Fruit fly (Drosophila melanogaster) whole organism, embryonic: ENCODE data around the gene CG8142.

Experiments
- ATbp ChIP-seq: fragments of 200-800 bp; sonication (Bioruptor generic); optimal IDR thresholded peaks from 2 replicates; lab custom pipeline; 2017; ENCODE audit warnings: missing biosample characterization, mild to moderate bottlenecking, missing genetic modification characterization, missing genetic modification reagents
- Ada2b ChIP-seq: fragments of 200-800 bp; sonication (Bioruptor generic); IDR thresholded peaks from 2 replicates; pipeline ENCODE4 v1.3.6; 2022; ENCODE audit warnings: missing biosample characterization, missing genetic modification characterization
- Awh ChIP-seq: fragments of 200-800 bp; sonication (Bioruptor generic); IDR thresholded peaks from 2 replicates; pipeline ENCODE4, ENCODE4 v1.3.6; 2022; ENCODE audit warnings: missing biosample characterization, missing genetic modification characterization
- CG10209 ChIP-seq: fragments of 200-800 bp; sonication (Bioruptor generic); optimal IDR thresholded peaks from 3 replicates; lab custom pipeline; 2017; ENCODE audit warnings: missing biosample characterization, mild to moderate bottlenecking, missing genetic modification characterization, missing genetic modification reagents
- CG10543 ChIP-seq: fragments of 200-800 bp; sonication (Bioruptor generic); optimal IDR thresholded peaks from 3 replicates; lab custom pipeline; 2017; ENCODE audit warnings: missing biosample characterization, mild to moderate bottlenecking, missing genetic modification characterization, moderate library complexity
- CG10654 ChIP-seq: fragments of 200-800 bp; sonication (Bioruptor generic); optimal IDR thresholded peaks from 2 replicates; lab custom pipeline; 2016; ENCODE audit warnings: missing biosample characterization, missing genetic modification characterization
- CG11398 ChIP-seq: fragments of 200-800 bp; sonication (Bioruptor generic); optimal IDR thresholded peaks from 2 replicates; lab custom pipeline; 2016; ENCODE audit warnings: missing biosample characterization, missing genetic modification characterization
- CG11696 ChIP-seq: fragments of 200-800 bp; sonication (Bioruptor generic); IDR thresholded peaks from 2 replicates; pipeline ENCODE4 v1.3.6; 2022; ENCODE audit warnings: missing biosample characterization, missing genetic modification characterization
- CG12659 ChIP-seq: fragments of 200-800 bp; sonication (Bioruptor generic); optimal IDR thresholded peaks from 3 replicates; lab custom pipeline; 2017; ENCODE audit warnings: mild to moderate bottlenecking, missing biosample characterization, missing genetic modification reagents, missing genetic modification characterization
- CG15514 ChIP-seq: fragments of 200-800 bp; sonication (Bioruptor generic); optimal IDR thresholded peaks from 3 replicates; lab custom pipeline; 2017; ENCODE audit warnings: missing biosample characterization, missing genetic modification characterization, mild to moderate bottlenecking, moderate library complexity, missing genetic modification reagents
- CG2678 ChIP-seq: fragments of 200-800 bp; sonication (Bioruptor generic); optimal IDR thresholded peaks from 3 replicates; lab custom pipeline; 2019; ENCODE audit warnings: missing biosample characterization, mild to moderate bottlenecking, missing genetic modification characterization, moderate library complexity
- CG2712 ChIP-seq: fragments of 200-800 bp; optimal IDR thresholded peaks from 3 replicates; lab custom pipeline; 2019; ENCODE audit warnings: missing biosample characterization, mild to moderate bottlenecking, missing genetic modification characterization, moderate library complexity
- CG2875 ChIP-seq: fragments of 200-800 bp; sonication (Bioruptor generic); optimal IDR thresholded peaks from 2 replicates; lab custom pipeline; 2017; ENCODE audit warnings: missing biosample characterization, mild to moderate bottlenecking, missing genetic modification characterization, missing genetic modification reagents
- CG30020 ChIP-seq: fragments of 200-800 bp; optimal IDR thresholded peaks from 2 replicates; lab custom pipeline; 2019; ENCODE audit warnings: missing biosample characterization, mild to moderate bottlenecking, missing genetic modification characterization, moderate library complexity
- CG31388 ChIP-seq: fragments of 200-800 bp; sonication (Bioruptor generic); optimal IDR thresholded peaks from 2 replicates; lab custom pipeline; 2016; ENCODE audit warnings: missing biosample characterization, missing genetic modification characterization
- CG4360 ChIP-seq: fragments of 200-800 bp; sonication (Bioruptor generic); IDR thresholded peaks from 2 replicates; pipeline ENCODE4 v1.3.6; 2022; ENCODE audit warnings: missing biosample characterization, missing genetic modification characterization
- CG43689 ChIP-seq: fragments of 200-800 bp; sonication (Bioruptor generic); IDR thresholded peaks from 2 replicates; pipeline ENCODE4 v1.3.6; 2022; ENCODE audit warnings: missing biosample characterization, missing genetic modification characterization
- CG4617 ChIP-seq: fragments of 200-800 bp; sonication (Bioruptor generic); optimal IDR thresholded peaks from 3 replicates; lab custom pipeline; 2016; ENCODE audit warnings: missing biosample characterization, missing genetic modification characterization, borderline replicate concordance
- CG7745 ChIP-seq: fragments of 200-800 bp; sonication (Bioruptor generic); optimal IDR thresholded peaks from 2 replicates; lab custom pipeline; 2018; ENCODE audit warnings: missing biosample characterization, mild to moderate bottlenecking, missing genetic modification characterization, moderate library complexity
- CG7987 ChIP-seq: fragments of 200-800 bp; sonication (Bioruptor generic); optimal IDR thresholded peaks from 2 replicates; lab custom pipeline; 2018; ENCODE audit warnings: missing biosample characterization, mild to moderate bottlenecking, missing genetic modification characterization, moderate library complexity
- CG8478 ChIP-seq: fragments of >200 bp; optimal IDR thresholded peaks from 2 replicates; lab custom pipeline; 2018
- CG8924 ChIP-seq: fragments of 200-800 bp; optimal IDR thresholded peaks from 3 replicates; lab custom pipeline; 2019; ENCODE audit warnings: missing biosample characterization, mild to moderate bottlenecking, missing genetic modification characterization, moderate library complexity
- CG9215 ChIP-seq: fragments of 200-800 bp; sonication (Bioruptor generic); IDR thresholded peaks from 2 replicates; pipeline ENCODE4 v1.3.6; 2022; ENCODE audit warnings: missing biosample characterization, missing genetic modification characterization
- CHES-1-like ChIP-seq: fragments of 200-800 bp; sonication (Bioruptor generic); optimal IDR thresholded peaks from 2 replicates; lab custom pipeline; 2016; ENCODE audit warnings: missing biosample characterization, missing genetic modification characterization
- Dbx ChIP-seq: fragments of 200-800 bp; sonication (Bioruptor generic); IDR thresholded peaks from 3 replicates; pipeline ENCODE4 v1.3.6; 2022; ENCODE audit warnings: missing biosample characterization, missing genetic modification characterization
- Dref ChIP-seq: fragments of 200-800 bp; sonication (Bioruptor generic); IDR thresholded peaks from 2 replicates; pipeline ENCODE4 v1.3.6; 2022; ENCODE audit warnings: missing biosample characterization, missing genetic modification characterization
- Ets97D ChIP-seq: fragments of 200-800 bp; sonication (Bioruptor generic); optimal IDR thresholded peaks from 3 replicates; lab custom pipeline; 2016; ENCODE audit warnings: missing biosample characterization, missing genetic modification characterization
- Gsc ChIP-seq: fragments of 200-800 bp; sonication (Bioruptor generic); IDR thresholded peaks from 2 replicates; pipeline ENCODE4 v1.3.6; 2022; ENCODE audit warnings: missing biosample characterization, missing genetic modification characterization
- HLH3B ChIP-seq: fragments of 200-800 bp; sonication (Bioruptor generic); IDR thresholded peaks from 2 replicates; pipeline ENCODE4 v1.3.6; 2022; ENCODE audit warnings: missing biosample characterization, missing genetic modification characterization
- HLH4C ChIP-seq: fragments of 200-800 bp; sonication (Bioruptor generic); IDR thresholded peaks from 3 replicates; pipeline ENCODE4 v1.3.6; 2022; ENCODE audit warnings: missing biosample characterization, missing genetic modification characterization; ENCODE audit not compliant: partially characterized antibody
- Sox100B ChIP-seq: fragments of 200-800 bp; sonication (Bioruptor generic); optimal IDR thresholded peaks from 3 replicates; lab custom pipeline; 2018; ENCODE audit warnings: missing biosample characterization, mild to moderate bottlenecking, missing genetic modification characterization
- Taf1 ChIP-seq: fragments of 200-800 bp; sonication (Bioruptor generic); IDR thresholded peaks from 2 replicates; pipeline ENCODE4 v1.3.6; 2022; ENCODE audit warnings: missing biosample characterization, missing genetic modification characterization
- YL-1 ChIP-seq: fragments of 200-800 bp; sonication (Bioruptor generic); optimal IDR thresholded peaks from 3 replicates; lab custom pipeline; 2017; ENCODE audit warnings: missing biosample characterization, mild to moderate bottlenecking, missing genetic modification characterization
- al ChIP-seq: fragments of 200-800 bp; sonication (Bioruptor generic); IDR thresholded peaks from 2 replicates; pipeline ENCODE4 v1.3.6; 2022; ENCODE audit warnings: missing biosample characterization, missing genetic modification characterization
- amos ChIP-seq: fragments of 200-800 bp; sonication (Bioruptor generic); IDR thresholded peaks from 2 replicates; pipeline ENCODE4 v1.3.6; 2022; ENCODE audit warnings: missing biosample characterization, missing genetic modification characterization; ENCODE audit not compliant: partially characterized antibody
- br ChIP-seq: fragments of >200 bp; optimal IDR thresholded peaks from 2 replicates; lab custom pipeline; 2017
- chm ChIP-seq: fragments of 200-800 bp; sonication (Bioruptor generic); IDR thresholded peaks from 2 replicates; pipeline ENCODE4 v1.3.6; 2022; ENCODE audit warnings: missing biosample characterization, missing genetic modification characterization
- croc ChIP-seq: fragments of 200-800 bp; sonication (Bioruptor generic); conservative IDR thresholded peaks from 3 replicates; pipeline ENCODE4 v1.3.6; 2022; ENCODE audit warnings: missing biosample characterization, missing genetic modification characterization
- crp ChIP-seq, 2 experiments: fragments of 200-800 bp; sonication (Bioruptor generic); optimal IDR thresholded peaks; 2 replicates in 1 of 2; 3 replicates in 1 of 2; lab custom pipeline; 2017; ENCODE audit warnings: missing biosample characterization in 2 of 2, missing genetic modification characterization in 2 of 2, mild to moderate bottlenecking in 1 of 2, moderate library complexity in 1 of 2
- grau ChIP-seq: fragments of 200-800 bp; optimal IDR thresholded peaks from 3 replicates; lab custom pipeline; 2019; ENCODE audit warnings: missing biosample characterization, mild to moderate bottlenecking, missing genetic modification characterization, moderate library complexity
- inv ChIP-seq: fragments of 200-800 bp; sonication (Bioruptor generic); IDR thresholded peaks from 2 replicates; pipeline ENCODE4 v1.3.6; 2022; ENCODE audit warnings: missing biosample characterization, missing genetic modification characterization; ENCODE audit not compliant: partially characterized antibody
- jigr1 ChIP-seq: fragments of 200-800 bp; sonication (Bioruptor generic); IDR thresholded peaks from 3 replicates; pipeline ENCODE4 v1.3.6; 2022; ENCODE audit warnings: missing biosample characterization, missing genetic modification characterization
- mam ChIP-seq: fragments of 200-800 bp; sonication (Bioruptor generic); optimal IDR thresholded peaks from 3 replicates; lab custom pipeline; 2016; ENCODE audit warnings: missing biosample characterization, missing genetic modification characterization
- sd ChIP-seq: fragments of 200-800 bp; sonication (Bioruptor generic); optimal IDR thresholded peaks from 3 replicates; lab custom pipeline; 2018; ENCODE audit warnings: missing biosample characterization, mild to moderate bottlenecking, missing genetic modification characterization, moderate library complexity
- sob ChIP-seq: fragments of 200-800 bp; sonication (Bioruptor generic); IDR thresholded peaks from 2 replicates; pipeline ENCODE4 v1.3.6; 2022; ENCODE audit warnings: missing biosample characterization, missing genetic modification characterization
- trem ChIP-seq: fragments of 200-800 bp; optimal IDR thresholded peaks from 3 replicates; lab custom pipeline; 2019; ENCODE audit warnings: missing biosample characterization, mild to moderate bottlenecking, missing genetic modification characterization, moderate library complexity
- twi ChIP-seq: fragments of 200-800 bp; optimal IDR thresholded peaks from 2 replicates; lab custom pipeline; 2019; ENCODE audit warnings: missing biosample characterization, mild to moderate bottlenecking, missing genetic modification characterization, moderate library complexity
- tx ChIP-seq: fragments of 200-800 bp; sonication (Bioruptor generic); optimal IDR thresholded peaks from 2 replicates; lab custom pipeline; 2016; ENCODE audit warnings: missing biosample characterization, missing genetic modification characterization
- wdn ChIP-seq: fragments of 200-800 bp; sonication (Bioruptor generic); IDR thresholded peaks from 2 replicates; pipeline ENCODE4 v1.3.6; 2022; ENCODE audit warnings: missing biosample characterization, missing genetic modification characterization
- wek ChIP-seq: fragments of 200-800 bp; sonication (Bioruptor generic); optimal IDR thresholded peaks from 3 replicates; lab custom pipeline; 2018; ENCODE audit warnings: missing biosample characterization, mild to moderate bottlenecking, missing genetic modification characterization, moderate library complexity

Gene CG8142

DNA sequence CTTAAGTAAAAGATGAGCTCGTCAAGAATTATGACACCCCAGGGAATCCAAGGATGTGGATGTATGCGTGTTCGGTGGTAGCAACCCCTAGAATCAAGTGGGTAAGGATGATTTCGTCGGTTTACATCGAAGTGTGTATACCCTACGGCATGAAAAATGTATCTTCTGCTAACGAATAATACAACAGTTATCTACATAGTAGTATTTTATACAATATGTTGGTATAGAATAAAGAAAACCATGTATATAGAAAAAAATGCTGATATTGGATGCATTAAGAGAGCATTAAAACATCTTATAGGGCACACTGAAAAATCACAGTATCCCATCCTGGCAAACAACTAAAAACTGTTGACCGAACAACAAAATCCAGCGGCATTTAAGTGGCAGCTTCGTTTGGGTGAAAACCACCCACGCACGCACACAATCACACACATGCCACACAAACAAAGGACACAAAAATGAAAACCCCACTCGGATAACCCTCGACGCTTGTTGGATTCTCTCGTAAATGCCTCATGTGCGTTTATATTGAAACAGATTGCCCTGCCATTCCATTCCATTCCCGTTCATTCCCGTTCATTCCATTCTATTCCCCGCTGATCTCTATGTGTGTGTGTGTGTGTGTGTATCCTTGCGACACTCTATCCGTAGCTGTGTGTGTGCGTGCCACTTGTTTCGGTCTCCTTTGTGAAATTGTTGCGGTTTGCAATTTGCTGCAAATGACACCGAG lies 45.3 kb downstream of the CG8142 start (continued):
- TF ChIP-seq CG10543 (GFP tag; lab: Kevin White, UChicago) (no peak), CG10209 (GFP tag; lab: Kevin White, UChicago) (no peak), CHES-1-like (GFP tag; lab: Kevin White, UChicago) (no peak), CG8478 (lab: Kevin White, UChicago) (no peak), Dref (GFP tag; lab: Robert Waterston, UW) (no peak), twi (tag; lab: Kevin White, UChicago) (peak; percentile 20), Ets97D (GFP tag; lab: Kevin White, UChicago) (no peak), grau (peak; percentile 52), CG4360 (GFP tag; lab: Robert Waterston, UW) (no peak), CG7745 (tag; lab: Kevin White, UChicago) (no peak), ATbp (GFP tag; lab: Kevin White, UChicago) (peak; percentile 25), CG7987 (GFP tag; lab: Kevin White, UChicago) (no peak), chm (GFP tag; lab: Robert Waterston, UW) (no peak), CG31388 (GFP tag; lab: Kevin White, UChicago) (no peak), Ada2b (GFP tag; lab: Robert Waterston, UW) (no peak), CG30020 (tag; lab: Kevin White, UChicago) (no peak), croc (GFP tag; lab: Robert Waterston, UW) (peak; percentile 19; the same call in 1 of the 3 replicates), Gsc (GFP tag; lab: Robert Waterston, UW) (no peak), YL-1 (no peak), CG2712 (peak; percentile 64), tx (GFP tag; lab: Kevin White, UChicago) (no peak), mam (GFP tag; lab: Kevin White, UChicago) (no peak), CG11398 (GFP tag; lab: Kevin White, UChicago) (no peak), CG2875 (no peak), trem (tag; lab: Kevin White, UChicago) (peak; percentile 4), sob (GFP tag; lab: Robert Waterston, UW) (no peak), CG11696 (no peak), Awh (no peak), HLH3B (GFP tag; lab: Robert Waterston, UW) (peak; percentile 36; the same call in 1 of the 2 replicates), CG8924 (tag; lab: Kevin White, UChicago) (peak; percentile 47), inv (GFP tag; lab: Robert Waterston, UW) (no peak), HLH4C (GFP tag; lab: Robert Waterston, UW) (no peak), sd (no peak), Sox100B (peak; percentile 13), CG43689 (GFP tag; lab: Robert Waterston, UW) (no peak), br (no peak), CG15514 (GFP tag; lab: Kevin White, UChicago) (no peak), wek (GFP tag; lab: Kevin White, UChicago) (no peak), jigr1 (no peak), CG2678 (tag; lab: Kevin White, UChicago) (peak; percentile 56), wdn (no peak), crp (GFP tag; optimal IDR thresholded peaks at IDR 0.05; lab: Kevin White, UChicago) (no peak), Taf1 (GFP tag; lab: Robert Waterston, UW) (no peak), CG4617 (GFP tag; lab: Kevin White, UChicago) (no peak), amos (no peak), CG12659 (GFP tag; lab: Kevin White, UChicago) (no peak), al (no peak), CG10654 (no peak), CG9215 (GFP tag; lab: Robert Waterston, UW) (no peak), Dbx (GFP tag; lab: Robert Waterston, UW) (no peak)
